Worm (Caenorhabditis elegans): ENCODE measurements around the gene lst-5.

The lst-5 gene

DNA sequence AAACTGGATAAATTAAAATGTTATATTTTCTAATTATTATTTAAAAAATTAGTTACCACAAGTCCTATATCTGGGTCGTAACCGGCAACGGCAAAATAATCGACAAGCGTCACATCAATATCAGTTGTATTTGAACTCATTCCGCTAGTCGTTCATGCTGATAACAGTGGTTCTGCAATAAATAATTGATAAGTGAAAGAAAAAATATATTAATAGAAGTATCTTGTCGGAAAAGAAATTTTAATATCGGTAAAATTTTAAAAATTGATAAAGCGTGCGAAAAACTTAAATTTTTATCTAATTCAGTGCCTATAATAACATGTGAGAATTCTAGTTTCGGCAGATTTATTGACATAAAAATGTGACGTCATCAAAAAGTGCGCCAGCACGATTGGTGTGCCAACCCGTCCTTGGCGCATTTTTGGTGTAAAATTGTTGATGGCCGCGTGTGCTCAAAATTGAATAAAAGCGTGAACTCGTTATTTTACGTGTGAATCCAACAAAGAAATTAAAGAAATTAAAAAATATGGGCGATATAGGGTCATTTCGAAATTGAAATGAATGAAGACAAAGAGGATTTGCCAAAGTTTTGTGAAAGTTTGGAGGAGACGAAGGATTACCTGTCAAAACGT is at the start of gene lst-5, which contains the start of gene lst-6:
lst-5 (plus strand) TSS at position 544 of the 632 bp plus-strand sequence.
lst-6 (minus strand) TSS at position 140 of the 632 bp plus-strand sequence.
- TF ChIP-seq ama-1 (optimal IDR thresholded peaks at IDR 0.05) = no peak
- TF ChIP-seq sma-9 (GFP tag; optimal IDR thresholded peaks at IDR 0.05) = peak; percentile 36
- no peak for TF ChIP-seq sma-9 (tag; optimal IDR thresholded peaks at IDR 0.05)
- TF ChIP-seq lin-11 (tag; optimal IDR thresholded peaks at IDR 0.05) = no peak
- TF ChIP-seq unc-39 (tag; optimal IDR thresholded peaks at IDR 0.05) = no peak
- TF ChIP-seq aly-2 (tag; optimal IDR thresholded peaks at IDR 0.05) = no peak
- TF ChIP-seq ztf-1 (GFP tag; conservative IDR thresholded peaks at IDR 0.05) = no peak
- TF ChIP-seq dmd-4 (tag; optimal IDR thresholded peaks at IDR 0.05) = no peak
- no peak for TF ChIP-seq ztf-11 (tag; optimal IDR thresholded peaks at IDR 0.05)
- TF ChIP-seq gmeb-1 (tag; optimal IDR thresholded peaks at IDR 0.05) = peak; percentile 57
- no peak for TF ChIP-seq blmp-1 (tag; optimal IDR thresholded peaks at IDR 0.05; ENCODE audit: insufficient read depth)
- no peak for TF ChIP-seq snpc-4 (tag; optimal IDR thresholded peaks at IDR 0.05)
- TF ChIP-seq nhr-12 (tag; optimal IDR thresholded peaks at IDR 0.05) = no peak
- TF ChIP-seq skn-1 (tag; optimal IDR thresholded peaks at IDR 0.05) = no peak
- TF ChIP-seq nhr-23 (tag; optimal IDR thresholded peaks at IDR 0.05) = no peak
- TF ChIP-seq C34F6.9 (tag; optimal IDR thresholded peaks at IDR 0.05) = peak; percentile 66
- no peak for TF ChIP-seq alr-1 (tag; optimal IDR thresholded peaks at IDR 0.05)
- no peak for TF ChIP-seq mbf-1 (tag; optimal IDR thresholded peaks at IDR 0.05)
- no peak for TF ChIP-seq ztf-4 (tag; optimal IDR thresholded peaks at IDR 0.05)
- no peak for TF ChIP-seq nhr-11 (tag; optimal IDR thresholded peaks at IDR 0.05)
- TF ChIP-seq mab-5 (tag; optimal IDR thresholded peaks at IDR 0.05) = peak; percentile 28
- TF ChIP-seq nhr-237 (tag; optimal IDR thresholded peaks at IDR 0.05) = no peak
- TF ChIP-seq mdl-1 (tag; optimal IDR thresholded peaks at IDR 0.05) = peak in 1 of 2 experiments; percentile 3
- TF ChIP-seq nhr-21 (tag; optimal IDR thresholded peaks at IDR 0.05) = no peak
- peak; percentile 14 for TF ChIP-seq sma-3 (GFP tag; optimal IDR thresholded peaks at IDR 0.05)
- no peak for TF ChIP-seq Y55F3AM.14 (GFP tag; optimal IDR thresholded peaks at IDR 0.05)
- no peak for TF ChIP-seq ceh-16 (tag; optimal IDR thresholded peaks at IDR 0.05)
- no peak for TF ChIP-seq lin-39 (tag; optimal IDR thresholded peaks at IDR 0.05)
- peak; percentile 60 for TF ChIP-seq F13H6.1 (tag; optimal IDR thresholded peaks at IDR 0.05)
- no peak for TF ChIP-seq nhr-77 (tag; optimal IDR thresholded peaks at IDR 0.05)
- TF ChIP-seq nhr-6 (tag; optimal IDR thresholded peaks at IDR 0.05) = no peak
- no peak for TF ChIP-seq peb-1 (tag; optimal IDR thresholded peaks at IDR 0.05)
- no peak for TF ChIP-seq ceh-82 (tag; optimal IDR thresholded peaks at IDR 0.05)
- TF ChIP-seq nhr-129 (tag; optimal IDR thresholded peaks at IDR 0.05) = peak; percentile 69
- no peak for TF ChIP-seq ZK546.5 (tag; optimal IDR thresholded peaks at IDR 0.05)
- TF ChIP-seq lsy-2 (tag; optimal IDR thresholded peaks at IDR 0.05) = peak; percentile 60 to 85
- TF ChIP-seq lin-13 (GFP tag; optimal IDR thresholded peaks at IDR 0.05) = peak; percentile 35
- TF ChIP-seq fos-1 (tag; optimal IDR thresholded peaks at IDR 0.05) = peak; percentile 51
- peak; percentile 38 for TF ChIP-seq egl-27 (tag; optimal IDR thresholded peaks at IDR 0.05)
- no peak for TF ChIP-seq elt-3 (tag; optimal IDR thresholded peaks at IDR 0.05)
- no peak for TF ChIP-seq elt-1 (tag; optimal IDR thresholded peaks at IDR 0.05)
- no peak for TF ChIP-seq R02D3.7 (tag; optimal IDR thresholded peaks at IDR 0.05)
- peak; percentile 65 for TF ChIP-seq unc-55 (GFP tag; optimal IDR thresholded peaks at IDR 0.05)
- peak; percentile 65 for TF ChIP-seq nhr-25 (tag; optimal IDR thresholded peaks at IDR 0.05)
- no peak for TF ChIP-seq unc-62 (GFP tag; optimal IDR thresholded peaks at IDR 0.05)
- TF ChIP-seq zag-1 (tag; optimal IDR thresholded peaks at IDR 0.05) = no peak
- TF ChIP-seq sem-4 (tag; optimal IDR thresholded peaks at IDR 0.05) = no peak
- peak; percentile 88 for TF ChIP-seq crh-2 (tag; optimal IDR thresholded peaks at IDR 0.05)
